Fruit fly (Drosophila melanogaster) whole organism, embryonic: ENCODE data around the gene CAH7.

Experiments used
- B-H2 ChIP-seq: fragments of 200-800 bp; sonication (Bioruptor generic); optimal IDR thresholded peaks from 2 replicates; lab custom pipeline; 2018; ENCODE audit warnings: missing biosample characterization, mild to moderate bottlenecking, missing genetic modification characterization
- Bteb2 ChIP-seq: fragments of 200-800 bp; sonication (Bioruptor generic); optimal IDR thresholded peaks from 2 replicates; lab custom pipeline; 2016; ENCODE audit warnings: missing biosample characterization, missing genetic modification characterization
- CG11696 ChIP-seq: fragments of 200-800 bp; sonication (Bioruptor generic); IDR thresholded peaks from 2 replicates; pipeline ENCODE4 v1.3.6; 2022; ENCODE audit warnings: missing biosample characterization, missing genetic modification characterization
- CG12236 ChIP-seq: fragments of 200-800 bp; sonication (Bioruptor generic); optimal IDR thresholded peaks from 2 replicates; lab custom pipeline; 2016; ENCODE audit warnings: missing biosample characterization, missing genetic modification characterization
- CG12659 ChIP-seq: fragments of 200-800 bp; sonication (Bioruptor generic); optimal IDR thresholded peaks from 3 replicates; lab custom pipeline; 2017; ENCODE audit warnings: mild to moderate bottlenecking, missing biosample characterization, missing genetic modification reagents, missing genetic modification characterization
- CG13894 ChIP-seq: fragments of 200-800 bp; sonication (Bioruptor generic); optimal IDR thresholded peaks from 3 replicates; lab custom pipeline; 2018; ENCODE audit warnings: missing biosample characterization, mild to moderate bottlenecking, missing genetic modification characterization, moderate library complexity
- CG1602 ChIP-seq: fragments of 200-800 bp; sonication (Bioruptor generic); optimal IDR thresholded peaks from 3 replicates; lab custom pipeline; 2016; ENCODE audit warnings: missing biosample characterization, missing genetic modification characterization
- CG16863 ChIP-seq: fragments of 200-800 bp; sonication (Bioruptor generic); optimal IDR thresholded peaks from 3 replicates; lab custom pipeline; 2016; ENCODE audit warnings: missing biosample characterization, missing genetic modification characterization
- CG17359 ChIP-seq: fragments of 200-800 bp; sonication (Bioruptor generic); optimal IDR thresholded peaks from 3 replicates; lab custom pipeline; 2018; ENCODE audit warnings: missing biosample characterization, mild to moderate bottlenecking, missing genetic modification characterization, moderate library complexity
- CG2129 ChIP-seq: fragments of 200-800 bp; sonication (Bioruptor generic); IDR thresholded peaks from 2 replicates; pipeline ENCODE4 v1.3.6; 2022; ENCODE audit warnings: missing biosample characterization, missing genetic modification characterization; ENCODE audit not compliant: partially characterized antibody
- CG2202 ChIP-seq: fragments of 200-800 bp; sonication (Bioruptor generic); optimal IDR thresholded peaks from 2 replicates; lab custom pipeline; 2018; ENCODE audit warnings: missing biosample characterization, mild to moderate bottlenecking, missing genetic modification characterization
- CG2712 ChIP-seq: fragments of 200-800 bp; optimal IDR thresholded peaks from 3 replicates; lab custom pipeline; 2019; ENCODE audit warnings: missing biosample characterization, mild to moderate bottlenecking, missing genetic modification characterization, moderate library complexity
- CG2875 ChIP-seq: fragments of 200-800 bp; sonication (Bioruptor generic); optimal IDR thresholded peaks from 2 replicates; lab custom pipeline; 2017; ENCODE audit warnings: missing biosample characterization, mild to moderate bottlenecking, missing genetic modification characterization, missing genetic modification reagents
- CG2889 ChIP-seq: fragments of 200-800 bp; sonication (Bioruptor generic); IDR thresholded peaks from 3 replicates; pipeline ENCODE4 v1.3.6; 2022; ENCODE audit warnings: missing biosample characterization, missing genetic modification characterization
- CG31441 ChIP-seq: fragments of 200-800 bp; sonication (Bioruptor generic); IDR thresholded peaks from 2 replicates; pipeline ENCODE4 v1.3.6; 2022; ENCODE audit warnings: missing biosample characterization, missing genetic modification characterization
- CG6654 ChIP-seq: fragments of 200-800 bp; sonication (Bioruptor generic); optimal IDR thresholded peaks from 2 replicates; lab custom pipeline; 2017; ENCODE audit warnings: missing biosample characterization, mild to moderate bottlenecking, missing genetic modification characterization
- CG6689 ChIP-seq: fragments of 200-800 bp; sonication (Bioruptor generic); IDR thresholded peaks from 2 replicates; pipeline ENCODE4 v1.3.6; 2022; ENCODE audit warnings: missing biosample characterization, missing genetic modification characterization
- CG7556 ChIP-seq: fragments of 200-800 bp; sonication (Bioruptor generic); optimal IDR thresholded peaks from 2 replicates; lab custom pipeline; 2017; ENCODE audit warnings: missing biosample characterization, mild to moderate bottlenecking, missing genetic modification characterization
- CG8290 ChIP-seq, 3 experiments: fragments of 200-800 bp; sonication (Bioruptor generic); optimal IDR thresholded peaks; 2 replicates each; lab custom pipeline; 2016 to 2019; ENCODE audit warnings: missing biosample characterization in 3 of 3, missing genetic modification characterization in 3 of 3, mild to moderate bottlenecking in 2 of 3, moderate library complexity in 1 of 3
- CG8765 ChIP-seq: fragments of 200-800 bp; sonication (Bioruptor generic); IDR thresholded peaks from 2 replicates; pipeline ENCODE4 v1.3.6; 2022; ENCODE audit warnings: missing biosample characterization, missing genetic modification characterization
- CrebB ChIP-seq: fragments of 200-800 bp; sonication (Bioruptor generic); optimal IDR thresholded peaks from 3 replicates; lab custom pipeline; 2018; ENCODE audit warnings: missing biosample characterization, mild to moderate bottlenecking, missing genetic modification characterization
- Dref ChIP-seq: fragments of 200-800 bp; sonication (Bioruptor generic); IDR thresholded peaks from 2 replicates; pipeline ENCODE4 v1.3.6; 2022; ENCODE audit warnings: missing biosample characterization, missing genetic modification characterization
- E2f2 ChIP-seq: fragments of 200-800 bp; sonication (Bioruptor generic); IDR thresholded peaks from 2 replicates; pipeline ENCODE4 v1.3.6; 2022; ENCODE audit warnings: missing biosample characterization, missing genetic modification characterization
- Fer2 ChIP-seq: fragments of 200-800 bp; sonication (Bioruptor generic); optimal IDR thresholded peaks from 2 replicates; lab custom pipeline; 2018; ENCODE audit warnings: missing biosample characterization, mild to moderate bottlenecking, missing genetic modification characterization, moderate library complexity
- HLH3B ChIP-seq: fragments of 200-800 bp; sonication (Bioruptor generic); IDR thresholded peaks from 2 replicates; pipeline ENCODE4 v1.3.6; 2022; ENCODE audit warnings: missing biosample characterization, missing genetic modification characterization
- Mad ChIP-seq: fragments of 200-800 bp; sonication (Bioruptor generic); optimal IDR thresholded peaks from 2 replicates; lab custom pipeline; 2016; ENCODE audit warnings: missing biosample characterization, missing genetic modification characterization
- Meics ChIP-seq: fragments of 200-800 bp; sonication (Bioruptor generic); optimal IDR thresholded peaks from 2 replicates; lab custom pipeline; 2017; ENCODE audit warnings: missing biosample characterization, mild to moderate bottlenecking, missing genetic modification characterization
- Mrtf ChIP-seq: fragments of 200-800 bp; sonication (Bioruptor generic); IDR thresholded peaks from 3 replicates; pipeline ENCODE4 v1.3.6; 2022; ENCODE audit warnings: missing biosample characterization, missing genetic modification characterization
- Poxn ChIP-seq: fragments of 200-800 bp; sonication (Bioruptor generic); IDR thresholded peaks from 2 replicates; pipeline ENCODE4 v1.3.6; 2022; ENCODE audit warnings: missing biosample characterization, missing genetic modification characterization
- Taf1 ChIP-seq: fragments of 200-800 bp; sonication (Bioruptor generic); IDR thresholded peaks from 2 replicates; pipeline ENCODE4 v1.3.6; 2022; ENCODE audit warnings: missing biosample characterization, missing genetic modification characterization
- ash1 ChIP-seq: fragments of 200-800 bp; sonication (Bioruptor generic); optimal IDR thresholded peaks from 2 replicates; lab custom pipeline; 2018; ENCODE audit warnings: missing biosample characterization, mild to moderate bottlenecking, missing genetic modification characterization
- ato ChIP-seq: fragments of 200-800 bp; sonication (Bioruptor generic); IDR thresholded peaks from 2 replicates; pipeline ENCODE4 v1.3.6; 2022; ENCODE audit warnings: missing biosample characterization, missing genetic modification characterization; ENCODE audit not compliant: partially characterized antibody
- bcd ChIP-seq: fragments of 200-800 bp; sonication (Bioruptor generic); optimal IDR thresholded peaks from 2 replicates; lab custom pipeline; 2017; ENCODE audit warnings: missing biosample characterization, mild to moderate bottlenecking, missing genetic modification characterization
- btn ChIP-seq: fragments of 200-800 bp; sonication (Bioruptor generic); optimal IDR thresholded peaks from 2 replicates; lab custom pipeline; 2016; ENCODE audit warnings: missing biosample characterization, missing genetic modification characterization
- crc ChIP-seq: fragments of 200-800 bp; sonication (Bioruptor generic); optimal IDR thresholded peaks from 2 replicates; lab custom pipeline; 2016; ENCODE audit warnings: missing biosample characterization, missing genetic modification characterization
- dimm ChIP-seq: fragments of 200-800 bp; sonication (Bioruptor generic); IDR thresholded peaks from 2 replicates; pipeline ENCODE4 v1.3.6; 2022; ENCODE audit warnings: missing biosample characterization, missing genetic modification characterization
- exex ChIP-seq: fragments of 200-800 bp; sonication (Bioruptor generic); optimal IDR thresholded peaks from 4 replicates; lab custom pipeline; 2018; ENCODE audit warnings: missing biosample characterization, mild to moderate bottlenecking, missing genetic modification characterization, moderate library complexity
- ftz-f1 ChIP-seq: fragments of 200-800 bp; sonication (Bioruptor generic); optimal IDR thresholded peaks from 2 replicates; lab custom pipeline; 2016; ENCODE audit warnings: missing biosample characterization, missing genetic modification characterization
- hbn ChIP-seq: fragments of 200-800 bp; sonication (Bioruptor generic); IDR thresholded peaks from 2 replicates; pipeline ENCODE4 v1.3.6; 2022; ENCODE audit warnings: missing biosample characterization, missing genetic modification characterization; ENCODE audit not compliant: partially characterized antibody
- jumu ChIP-seq: fragments of 200-800 bp; sonication (Bioruptor generic); optimal IDR thresholded peaks from 3 replicates; lab custom pipeline; 2016; ENCODE audit warnings: missing biosample characterization, missing genetic modification characterization
- kay ChIP-seq: fragments of 200-800 bp; sonication (Bioruptor generic); optimal IDR thresholded peaks from 2 replicates; lab custom pipeline; 2016; ENCODE audit warnings: missing biosample characterization, missing genetic modification characterization
- nau ChIP-seq: fragments of 200-800 bp; sonication (Bioruptor generic); optimal IDR thresholded peaks from 3 replicates; lab custom pipeline; 2017; ENCODE audit warnings: missing biosample characterization, mild to moderate bottlenecking, missing genetic modification characterization, missing genetic modification reagents
- peb ChIP-seq: fragments of 200-800 bp; sonication (Bioruptor generic); IDR thresholded peaks from 2 replicates; pipeline ENCODE4 v1.3.6; 2022; ENCODE audit warnings: missing biosample characterization, missing genetic modification characterization
- pho ChIP-seq: fragments of 200-800 bp; sonication (Bioruptor generic); optimal IDR thresholded peaks from 2 replicates; lab custom pipeline; 2016; ENCODE audit warnings: missing biosample characterization, missing genetic modification characterization
- pzg ChIP-seq: fragments of 200-800 bp; sonication (Bioruptor generic); optimal IDR thresholded peaks from 3 replicates; lab custom pipeline; 2018; ENCODE audit warnings: missing biosample characterization, mild to moderate bottlenecking, missing genetic modification characterization, moderate library complexity
- ranshi ChIP-seq: fragments of 200-800 bp; sonication (Bioruptor generic); IDR thresholded peaks from 2 replicates; pipeline ENCODE4 v1.3.6; 2022; ENCODE audit warnings: missing biosample characterization, missing genetic modification characterization
- shn ChIP-seq: fragments of 200-800 bp; sonication (Bioruptor generic); optimal IDR thresholded peaks from 3 replicates; lab custom pipeline; 2016; ENCODE audit warnings: missing biosample characterization, missing genetic modification characterization
- sim ChIP-seq: fragments of 200-800 bp; sonication (Bioruptor generic); IDR thresholded peaks from 2 replicates; pipeline ENCODE4 v1.3.6; 2022; ENCODE audit warnings: missing biosample characterization, missing genetic modification characterization
- tio ChIP-seq: fragments of 200-800 bp; sonication (Bioruptor generic); optimal IDR thresholded peaks from 2 replicates; lab custom pipeline; 2017; ENCODE audit warnings: missing biosample characterization, missing genetic modification characterization, inconsistent platforms
- zen ChIP-seq: fragments of 200-800 bp; sonication (Bioruptor generic); optimal IDR thresholded peaks from 3 replicates; lab custom pipeline; 2018; ENCODE audit warnings: missing biosample characterization, mild to moderate bottlenecking, missing genetic modification characterization, moderate library complexity

Gene CAH7

DNA sequence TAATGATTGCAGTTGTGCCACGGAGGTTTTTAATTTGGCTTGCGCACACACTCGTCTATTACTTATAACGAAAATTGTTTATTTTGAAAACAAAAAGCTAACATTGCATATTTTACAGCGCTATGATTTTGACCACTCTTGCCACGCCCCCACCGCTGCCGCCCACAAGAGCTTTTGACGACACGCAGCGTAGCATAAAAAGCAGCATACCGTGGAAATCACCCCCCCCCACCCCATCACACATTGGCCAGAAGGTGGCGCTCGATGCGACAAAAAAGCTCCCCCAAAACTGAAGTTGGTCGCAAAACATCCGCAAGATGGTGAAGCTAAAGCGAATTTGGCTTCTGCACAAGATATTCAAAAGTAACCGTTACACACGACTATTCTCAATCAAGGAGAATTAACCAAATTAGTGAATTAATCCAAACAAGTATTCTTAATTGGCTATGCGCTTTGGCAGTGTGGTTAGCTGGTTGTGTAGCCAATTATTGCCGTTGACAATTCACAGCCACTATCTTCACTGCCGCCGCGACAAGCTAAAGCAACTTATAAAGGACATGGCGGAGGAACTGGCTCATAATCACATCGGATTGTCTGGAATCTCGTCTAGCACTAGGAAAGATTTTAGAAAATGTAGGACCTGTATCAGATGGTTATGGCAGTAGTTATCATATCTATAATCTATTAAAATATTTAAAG lies 11.4 kb upstream of the CAH7 start:
- TF ChIP-seq exex (tag; lab: Kevin White, UChicago), result no peak
- no peak for TF ChIP-seq tio (GFP tag; lab: Kevin White, UChicago)
- peak; percentile 1 for TF ChIP-seq btn
- no peak for TF ChIP-seq CG31441
- TF ChIP-seq zen (tag; lab: Kevin White, UChicago), result no peak
- TF ChIP-seq ranshi (GFP tag; lab: Robert Waterston, UW), result peak; percentile 41; the same call in 1 of the 2 replicates
- TF ChIP-seq Fer2 (tag; lab: Kevin White, UChicago), result no peak
- no peak for TF ChIP-seq Mad
- peak; percentile 63 for TF ChIP-seq ftz-f1 (GFP tag; lab: Kevin White, UChicago)
- no peak for TF ChIP-seq CG11696
- no peak for TF ChIP-seq pho (GFP tag; lab: Kevin White, UChicago)
- peak; percentile 51 for TF ChIP-seq Meics (GFP tag; lab: Kevin White, UChicago)
- TF ChIP-seq CG2129 (GFP tag; lab: Robert Waterston, UW), result no peak
- no peak for TF ChIP-seq Taf1
- peak; percentile 52 for TF ChIP-seq bcd
- no peak for TF ChIP-seq CG6689 (GFP tag; lab: Robert Waterston, UW)
- no peak for TF ChIP-seq sim (GFP tag; lab: Robert Waterston, UW)
- peak; percentile 52 for TF ChIP-seq CG12659 (GFP tag; lab: Kevin White, UChicago)
- TF ChIP-seq Poxn (GFP tag; lab: Robert Waterston, UW), result no peak
- no peak for TF ChIP-seq Bteb2 (GFP tag; lab: Kevin White, UChicago)
- TF ChIP-seq CG7556, result no peak
- peak; percentile 3 for TF ChIP-seq CrebB (tag; lab: Kevin White, UChicago)
- peak; percentile 1 for TF ChIP-seq ash1 (GFP tag; lab: Kevin White, UChicago)
- TF ChIP-seq CG2875 (GFP tag; lab: Kevin White, UChicago), result no peak
- TF ChIP-seq CG2712 (tag; lab: Kevin White, UChicago), result peak; percentile 6
- TF ChIP-seq CG1602 (GFP tag; lab: Kevin White, UChicago), result no peak
- no peak for TF ChIP-seq crc (GFP tag; lab: Kevin White, UChicago)
- TF ChIP-seq CG16863 (GFP tag; lab: Kevin White, UChicago), result no peak
- no peak for TF ChIP-seq CG6654 (GFP tag; lab: Kevin White, UChicago)
- TF ChIP-seq ato (GFP tag; lab: Robert Waterston, UW), result 0 out of 2 replicates have a peak, but pooled peaks have one; percentile 38
- TF ChIP-seq CG17359, result peak; percentile 47
- TF ChIP-seq CG8765 (GFP tag; lab: Robert Waterston, UW), result no peak
- no peak for TF ChIP-seq jumu
- 0 out of 2 replicates have a peak, but pooled peaks have one; percentile 17 for TF ChIP-seq hbn (GFP tag; lab: Robert Waterston, UW)
- TF ChIP-seq peb (GFP tag; lab: Robert Waterston, UW), result 0 out of 2 replicates have a peak, but pooled peaks have one; percentile 31
- TF ChIP-seq dimm (GFP tag; lab: Robert Waterston, UW), result no peak
- TF ChIP-seq E2f2, result peak; percentile 27; the same call in 1 of the 2 replicates
- TF ChIP-seq CG13894 (tag; lab: Kevin White, UChicago), result no peak
- peak; percentile 81 for TF ChIP-seq B-H2 (GFP tag; lab: Kevin White, UChicago)
- no peak for TF ChIP-seq kay
- TF ChIP-seq HLH3B (GFP tag; lab: Robert Waterston, UW), result peak; percentile 65
- TF ChIP-seq CG2202, result no peak
- TF ChIP-seq pzg (GFP tag; lab: Kevin White, UChicago), result peak; percentile 42
- TF ChIP-seq CG2889, result no peak
- no peak for TF ChIP-seq CG8290 (GFP tag; optimal IDR thresholded peaks at IDR 0.05; lab: Kevin White, UChicago)
- TF ChIP-seq CG8290 (tag; optimal IDR thresholded peaks at IDR 0.05; lab: Kevin White, UChicago), result peak in 1 of 2 experiments; percentile 70
- peak; percentile 60; the same call in 1 of the 3 replicates for TF ChIP-seq Mrtf (GFP tag; lab: Robert Waterston, UW)
- no peak for TF ChIP-seq shn (GFP tag; lab: Kevin White, UChicago)
- no peak for TF ChIP-seq CG12236 (GFP tag; lab: Kevin White, UChicago)
- TF ChIP-seq nau, result peak; percentile 18
- no peak for TF ChIP-seq Dref (GFP tag; lab: Robert Waterston, UW)
